Fruit fly (Drosophila melanogaster): ENCODE measurements around the gene CG4367.

Gene CG4367

dm6 chr3R:20264770-20265169 lies 40.0 kb downstream of the CG4367 start:
- TF ChIP-seq cic (GFP tag; optimal IDR thresholded peaks at IDR 0.05) (peak; percentile 90), CG12768 (GFP tag; optimal IDR thresholded peaks at IDR 0.05) (no peak), kay (GFP tag; ENCODE audit: borderline replicate concordance) (peak; percentile 87)

- TF ChIP-seq Clk (GFP tag; optimal IDR thresholded peaks at IDR 0.05) (no peak), CG12768 (GFP tag; optimal IDR thresholded peaks at IDR 0.05) (no peak), CG14711 (tag; optimal IDR thresholded peaks at IDR 0.05) (no peak), Hr96 (GFP tag; optimal IDR thresholded peaks at IDR 0.05) (no peak), CG1620 (GFP tag; optimal IDR thresholded peaks at IDR 0.05) (no peak), CG7045 (GFP tag; optimal IDR thresholded peaks at IDR 0.05) (no peak), cnc (optimal IDR thresholded peaks at IDR 0.05) (no peak), cic (GFP tag; optimal IDR thresholded peaks at IDR 0.05) (no peak), tj (GFP tag; optimal IDR thresholded peaks at IDR 0.05) (no peak), bab1 (GFP tag; optimal IDR thresholded peaks at IDR 0.05) (no peak), toe (GFP tag; optimal IDR thresholded peaks at IDR 0.05) (no peak), ovo (GFP tag; optimal IDR thresholded peaks at IDR 0.05) (no peak), CG33017 (tag; optimal IDR thresholded peaks at IDR 0.05) (no peak), pad (GFP tag; optimal IDR thresholded peaks at IDR 0.05) (no peak), Mnt (GFP tag; optimal IDR thresholded peaks at IDR 0.05) (no peak)
Measured at dm6 chr3R:20263793-20264483, 40.8 kb downstream of the CG4367 start.

dm6 chr3R:20262927-20263644 lies 41.7 kb downstream of the CG4367 start:
- TF ChIP-seq CG12768 (GFP tag; optimal IDR thresholded peaks at IDR 0.05) (no peak), CG14711 (tag; optimal IDR thresholded peaks at IDR 0.05) (no peak), CG7101 (tag; optimal IDR thresholded peaks at IDR 0.05) (no peak), bab1 (GFP tag; optimal IDR thresholded peaks at IDR 0.05) (no peak), Hr96 (GFP tag; optimal IDR thresholded peaks at IDR 0.05) (no peak), pad (GFP tag; optimal IDR thresholded peaks at IDR 0.05) (no peak), CG33017 (tag; optimal IDR thresholded peaks at IDR 0.05) (no peak), Crg-1 (GFP tag; optimal IDR thresholded peaks at IDR 0.05) (no peak), CG1620 (GFP tag; optimal IDR thresholded peaks at IDR 0.05) (no peak), CG5204 (GFP tag; optimal IDR thresholded peaks at IDR 0.05) (no peak), CG11617 (GFP tag; optimal IDR thresholded peaks at IDR 0.05) (no peak), cnc (optimal IDR thresholded peaks at IDR 0.05) (no peak), CG7045 (GFP tag; optimal IDR thresholded peaks at IDR 0.05) (no peak), Mnt (GFP tag; optimal IDR thresholded peaks at IDR 0.05) (no peak)

- TF ChIP-seq kay (GFP tag; ENCODE audit: borderline replicate concordance) = peak; percentile 94
- TF ChIP-seq CG11617 (GFP tag; optimal IDR thresholded peaks at IDR 0.05) = no peak
- peak; percentile 90 for TF ChIP-seq cic (GFP tag; optimal IDR thresholded peaks at IDR 0.05)
- no peak for TF ChIP-seq pad (GFP tag; optimal IDR thresholded peaks at IDR 0.05)
- TF ChIP-seq Crg-1 (GFP tag; optimal IDR thresholded peaks at IDR 0.05) = no peak
- no peak for TF ChIP-seq CG5204 (GFP tag; optimal IDR thresholded peaks at IDR 0.05)
Measured at dm6 chr3R:20261969-20262334, 42.8 kb downstream of the CG4367 start.

- TF ChIP-seq Hr96 (GFP tag; optimal IDR thresholded peaks at IDR 0.05) (peak; percentile 89), CG14711 (tag; optimal IDR thresholded peaks at IDR 0.05) (peak; percentile 96), tj (GFP tag; optimal IDR thresholded peaks at IDR 0.05) (peak; percentile 98), kay (GFP tag; ENCODE audit: borderline replicate concordance) (peak; percentile 97), CG7101 (tag; optimal IDR thresholded peaks at IDR 0.05) (peak; percentile 98), CG11617 (GFP tag; optimal IDR thresholded peaks at IDR 0.05) (peak; percentile 95), toe (GFP tag; optimal IDR thresholded peaks at IDR 0.05) (peak; percentile 85), cnc (optimal IDR thresholded peaks at IDR 0.05) (no peak), pad (GFP tag; optimal IDR thresholded peaks at IDR 0.05) (peak; percentile 89), Crg-1 (GFP tag; optimal IDR thresholded peaks at IDR 0.05) (peak; percentile 84), cic (GFP tag; optimal IDR thresholded peaks at IDR 0.05) (peak; percentile 100), CG1620 (GFP tag; optimal IDR thresholded peaks at IDR 0.05) (peak; percentile 76), CG33017 (tag; optimal IDR thresholded peaks at IDR 0.05) (peak; percentile 98), Mnt (GFP tag; optimal IDR thresholded peaks at IDR 0.05) (peak; percentile 86), CG7045 (GFP tag; optimal IDR thresholded peaks at IDR 0.05) (peak; percentile 95), ovo (GFP tag; optimal IDR thresholded peaks at IDR 0.05) (no peak), CG12768 (GFP tag; optimal IDR thresholded peaks at IDR 0.05) (peak; percentile 97), CG5204 (GFP tag; optimal IDR thresholded peaks at IDR 0.05) (peak; percentile 94), bab1 (GFP tag; optimal IDR thresholded peaks at IDR 0.05) (peak; percentile 98), Clk (GFP tag; optimal IDR thresholded peaks at IDR 0.05) (peak; percentile 93)
Measured at dm6 chr3R:20261225-20261968, 43.4 kb downstream of the CG4367 start.

- TF ChIP-seq tj (GFP tag; optimal IDR thresholded peaks at IDR 0.05) = no peak
- TF ChIP-seq kay (GFP tag; ENCODE audit: borderline replicate concordance) = peak; percentile 94
Measured at dm6 chr3R:20260382-20260781, 44.4 kb downstream of the CG4367 start.

Data from whole organism, adult.